Fruit fly (Drosophila melanogaster) S2 (cell line): ENCODE results near the gene e.

ENCODE experiments used
- CG8478 ChIP-seq: fragments of >200 bp; optimal IDR thresholded peaks from 2 replicates; lab custom pipeline; 2018
- CTCF ChIP-seq, 2 experiments: fragments of >200 bp; optimal IDR thresholded peaks; 2 replicates each; lab custom pipeline; 2018

dm6 chr3R:21215290-21215689, 21.7 kb downstream of the e start:
- no peak for TF ChIP-seq CG8478 (lab: Kevin White, UChicago)
- no peak for TF ChIP-seq CTCF (optimal IDR thresholded peaks at IDR 0.05; lab: Kevin White, UChicago)
